Fruit fly (Drosophila melanogaster): ENCODE results near the gene Sod1.

The Sod1 gene

DNA sequence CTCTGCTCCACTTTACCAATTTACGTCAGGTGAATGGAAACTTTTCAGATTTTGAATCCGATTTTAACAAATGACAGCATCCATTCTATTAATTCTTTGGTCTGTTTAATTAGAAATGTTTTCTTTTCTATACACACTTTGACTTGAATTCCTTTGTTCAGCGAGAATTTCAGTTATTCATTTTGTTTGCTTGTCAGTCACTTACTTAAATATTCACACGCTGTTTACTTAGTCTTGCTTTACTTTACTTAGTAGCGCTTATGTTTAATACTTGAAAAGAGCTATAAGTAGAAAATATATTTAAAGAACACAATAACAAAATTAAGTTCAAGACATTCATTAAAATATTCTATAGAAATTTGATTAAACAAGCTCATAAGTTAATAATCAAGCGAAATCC is 6.1 kb downstream of the Sod1 start, which contains the start of gene CG32073 (continued):
- TF ChIP-seq CG14710 (tag; optimal IDR thresholded peaks at IDR 0.05) (peak; percentile 42), Dbx (GFP tag; IDR thresholded peaks at IDR 0.05) (peak; percentile 25; the same call in 1 of the 3 replicates), CG5180 (GFP tag; optimal IDR thresholded peaks at IDR 0.05) (peak; percentile 42), br (optimal IDR thresholded peaks at IDR 0.05) (no peak), CG10267 (tag; optimal IDR thresholded peaks at IDR 0.05) (peak; percentile 25), CG6254 (GFP tag; optimal IDR thresholded peaks at IDR 0.05) (peak; percentile 33), danr (GFP tag; IDR thresholded peaks at IDR 0.05) (no peak), da (GFP tag; optimal IDR thresholded peaks at IDR 0.05) (no peak), Six4 (GFP tag; optimal IDR thresholded peaks at IDR 0.05) (no peak), CG7839 (tag; optimal IDR thresholded peaks at IDR 0.05) (no peak), CG10979 (tag; optimal IDR thresholded peaks at IDR 0.05) (peak; percentile 33), CG13296 (GFP tag; optimal IDR thresholded peaks at IDR 0.05) (peak; percentile 55), dan (GFP tag; IDR thresholded peaks at IDR 0.05) (no peak), Trl (optimal IDR thresholded peaks at IDR 0.05) (no peak), Trl (GFP tag; optimal IDR thresholded peaks at IDR 0.05) (peak; percentile 36), CG7372 (GFP tag; IDR thresholded peaks at IDR 0.05) (no peak), Drgx (GFP tag; IDR thresholded peaks at IDR 0.05) (no peak), run (tag; optimal IDR thresholded peaks at IDR 0.05) (no peak), CG16813 (GFP tag; IDR thresholded peaks at IDR 0.05; ENCODE audit: partially characterized antibody) (no peak), Max (GFP tag; optimal IDR thresholded peaks at IDR 0.05) (peak; percentile 35), fd96Cb (tag; optimal IDR thresholded peaks at IDR 0.05) (peak; percentile 28), BEAF-32 (GFP tag; optimal IDR thresholded peaks at IDR 0.05) (no peak), CG17361 (GFP tag; IDR thresholded peaks at IDR 0.05) (peak; percentile 53; the same call in 2 of the 3 replicates), Dek (tag; optimal IDR thresholded peaks at IDR 0.05) (peak; percentile 17), peb (GFP tag; IDR thresholded peaks at IDR 0.05) (no peak), CG2712 (tag; optimal IDR thresholded peaks at IDR 0.05) (peak; percentile 44), CG7745 (tag; optimal IDR thresholded peaks at IDR 0.05) (no peak), Ada2b (GFP tag; IDR thresholded peaks at IDR 0.05) (no peak), CG3407 (GFP tag; optimal IDR thresholded peaks at IDR 0.05) (peak; percentile 26), Dfd (GFP tag; optimal IDR thresholded peaks at IDR 0.05) (no peak), lbe (GFP tag; optimal IDR thresholded peaks at IDR 0.05) (no peak), gcm (GFP tag; optimal IDR thresholded peaks at IDR 0.05) (peak; percentile 23), kay (GFP tag; optimal IDR thresholded peaks at IDR 0.05) (no peak), CG3065 (GFP tag; optimal IDR thresholded peaks at IDR 0.05) (no peak), CG14014 (GFP tag; IDR thresholded peaks at IDR 0.05) (no peak), D19A (tag; optimal IDR thresholded peaks at IDR 0.05) (peak; percentile 48), Sry-δ (GFP tag; optimal IDR thresholded peaks at IDR 0.05) (peak; percentile 29), tap (tag; optimal IDR thresholded peaks at IDR 0.05) (peak; percentile 36), Sox100B (GFP tag; optimal IDR thresholded peaks at IDR 0.05) (peak; percentile 66), CG4424 (GFP tag; optimal IDR thresholded peaks at IDR 0.05) (peak; percentile 40), CG18599 (GFP tag; optimal IDR thresholded peaks at IDR 0.05) (peak; percentile 75), vvl (GFP tag; IDR thresholded peaks at IDR 0.05) (peak; percentile 36; the same call in 1 of the 2 replicates), CG9727 (GFP tag; optimal IDR thresholded peaks at IDR 0.05) (peak; percentile 16), CG8924 (tag; optimal IDR thresholded peaks at IDR 0.05) (peak; percentile 9), Atf3 (GFP tag; optimal IDR thresholded peaks at IDR 0.05) (no peak), C15 (GFP tag; IDR thresholded peaks at IDR 0.05) (peak; percentile 22; the same call in 1 of the 3 replicates), CG7556 (GFP tag; optimal IDR thresholded peaks at IDR 0.05) (peak; percentile 17), CG1603 (tag; optimal IDR thresholded peaks at IDR 0.05) (peak; percentile 23), wek (GFP tag; optimal IDR thresholded peaks at IDR 0.05) (peak; percentile 40), sob (GFP tag; IDR thresholded peaks at IDR 0.05) (peak; percentile 40; the same call in 1 of the 2 replicates), CG32767 (GFP tag; IDR thresholded peaks at IDR 0.05) (no peak), CG18764 (GFP tag; optimal IDR thresholded peaks at IDR 0.05) (peak; percentile 75)

All from whole organism, embryonic.